Worm (Caenorhabditis elegans): ENCODE measurements around the gene epg-4.

Gene epg-4

DNA sequence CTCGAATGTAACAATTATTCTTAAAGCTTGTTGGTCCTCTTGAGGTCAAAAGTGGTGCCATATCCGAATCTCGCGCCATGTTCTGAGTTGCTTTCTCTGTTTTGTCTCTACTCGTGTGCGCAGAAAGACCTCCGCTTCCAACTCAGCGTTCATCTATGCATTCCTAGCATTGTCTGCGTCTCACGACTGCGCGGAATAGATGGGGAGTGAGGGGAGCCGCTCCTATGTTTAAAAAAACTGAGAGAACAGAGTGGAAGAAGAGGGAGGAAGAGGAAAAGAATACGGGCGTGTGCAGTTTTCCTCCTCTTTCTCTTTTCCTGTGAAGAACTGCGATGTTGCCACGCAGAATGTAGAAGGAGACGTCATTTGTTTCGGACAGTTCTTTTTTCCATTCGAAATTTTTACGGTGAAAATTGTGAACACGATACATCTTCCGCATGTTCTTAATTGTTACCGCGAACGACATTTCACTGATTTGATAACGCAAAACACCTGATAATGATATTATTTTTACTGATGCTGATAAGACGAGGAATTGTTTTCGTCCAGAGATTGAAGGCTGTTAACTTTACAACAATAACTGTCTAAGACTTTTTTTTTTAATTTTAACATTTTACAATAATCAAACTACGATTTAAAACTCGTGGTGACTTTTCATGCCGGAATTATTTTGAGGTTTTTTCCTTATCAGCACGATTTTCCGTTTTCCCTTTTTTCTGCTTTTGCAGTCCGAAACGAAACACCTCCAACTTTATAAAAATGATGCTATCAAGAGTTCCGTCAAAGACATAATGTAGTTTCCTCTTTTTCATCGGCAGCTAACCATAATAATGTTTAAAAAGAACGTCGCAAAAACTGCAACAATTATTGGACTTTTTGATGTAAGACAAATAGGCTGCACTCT lies 15.1 kb upstream of the epg-4 start (continued):
- TF ChIP-seq fos-1 (tag; optimal IDR thresholded peaks at IDR 0.05), result no peak
- no peak for TF ChIP-seq unc-98 (GFP tag; IDR thresholded peaks at IDR 0.05)
- no peak for TF ChIP-seq hpl-2 (GFP tag; optimal IDR thresholded peaks at IDR 0.05)
- peak in 1 of 2 experiments; percentile 46 for TF ChIP-seq egl-27 (tag; optimal IDR thresholded peaks at IDR 0.05)
- no peak for TF ChIP-seq nhr-20 (tag; optimal IDR thresholded peaks at IDR 0.05)
- no peak for TF ChIP-seq fkh-10 (GFP tag; optimal IDR thresholded peaks at IDR 0.05)
- no peak for TF ChIP-seq pag-3 (tag; optimal IDR thresholded peaks at IDR 0.05; ENCODE audit: borderline replicate concordance, insufficient read depth)
- no peak for TF ChIP-seq unc-62 (GFP tag; optimal IDR thresholded peaks at IDR 0.05)
- TF ChIP-seq fkh-4 (tag; optimal IDR thresholded peaks at IDR 0.05; ENCODE audit: borderline replicate concordance), result no peak
- TF ChIP-seq ets-5 (GFP tag; IDR thresholded peaks at IDR 0.05), result no peak
- TF ChIP-seq nhr-237 (tag; optimal IDR thresholded peaks at IDR 0.05), result peak; percentile 8

DNA sequence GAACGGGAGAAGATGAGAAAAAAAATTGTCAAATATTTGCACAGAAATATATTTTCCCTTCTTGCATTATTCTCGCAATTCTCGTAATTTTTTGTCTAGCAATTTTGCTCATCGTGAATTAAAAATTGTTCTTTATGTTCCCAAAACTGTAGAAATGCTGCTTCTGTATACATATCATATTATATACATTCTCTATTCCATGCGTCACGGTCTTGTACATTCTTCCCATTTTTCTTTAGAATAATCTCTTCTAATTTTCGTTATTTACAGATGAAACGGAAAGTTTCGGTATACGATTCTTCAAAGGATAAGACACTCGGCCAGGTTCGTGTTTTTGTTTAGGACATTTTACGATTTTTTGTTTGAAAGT lies 14.4 kb upstream of the epg-4 start, which contains the start of gene acs-4:
Gene acs-4, plus strand, starts transcription at position 271 of the 370 bp plus-strand sequence.
- TF ChIP-seq blmp-1 (tag; optimal IDR thresholded peaks at IDR 0.05), result peak; percentile 12
- TF ChIP-seq pqm-1 (tag; optimal IDR thresholded peaks at IDR 0.05), result no peak

DNA sequence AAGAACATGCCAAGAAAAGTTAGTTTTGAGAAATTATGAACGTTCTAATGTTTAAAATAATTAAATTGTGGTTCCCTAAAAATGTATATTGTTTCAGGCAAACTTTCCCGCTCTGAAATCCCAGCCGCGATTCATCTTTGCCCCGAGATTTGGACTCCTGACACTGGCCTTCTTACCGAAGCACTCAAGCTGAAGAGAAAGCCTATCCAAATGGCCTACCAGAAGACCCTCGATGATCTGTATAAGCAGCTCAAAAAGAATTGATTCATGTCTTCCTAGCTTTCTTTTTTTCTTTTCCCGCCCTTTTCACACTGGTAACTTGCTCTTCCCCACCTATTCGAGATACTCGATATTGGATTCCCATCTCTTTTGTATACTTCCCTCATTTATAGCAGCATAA lies 11.9 kb upstream of the epg-4 start:
- no peak for TF ChIP-seq nhr-12 (tag; optimal IDR thresholded peaks at IDR 0.05)
- no peak for TF ChIP-seq mef-2 (tag; optimal IDR thresholded peaks at IDR 0.05)
- TF ChIP-seq zag-1 (tag; optimal IDR thresholded peaks at IDR 0.05), result no peak
- no peak for TF ChIP-seq grh-1 (GFP tag; IDR thresholded peaks at IDR 0.05)
- no peak for TF ChIP-seq xbp-1 (tag; optimal IDR thresholded peaks at IDR 0.05)
- no peak for TF ChIP-seq lir-3 (tag; optimal IDR thresholded peaks at IDR 0.05; ENCODE audit: poor library complexity)
- no peak for TF ChIP-seq pax-3 (tag; optimal IDR thresholded peaks at IDR 0.05)
- no peak for TF ChIP-seq jun-1 (tag; optimal IDR thresholded peaks at IDR 0.05)
- TF ChIP-seq lin-15B (tag; optimal IDR thresholded peaks at IDR 0.05), result no peak
- no peak for TF ChIP-seq rnt-1 (tag; optimal IDR thresholded peaks at IDR 0.05)
- TF ChIP-seq nhr-71 (tag; optimal IDR thresholded peaks at IDR 0.05), result no peak
- no peak for TF ChIP-seq nhr-47 (tag; optimal IDR thresholded peaks at IDR 0.05)
- no peak for TF ChIP-seq unc-130 (tag; optimal IDR thresholded peaks at IDR 0.05)
- no peak for TF ChIP-seq elt-3 (tag; optimal IDR thresholded peaks at IDR 0.05)
- TF ChIP-seq ces-1 (GFP tag; optimal IDR thresholded peaks at IDR 0.05), result no peak
- TF ChIP-seq vab-15 (tag; optimal IDR thresholded peaks at IDR 0.05), result no peak
- no peak for TF ChIP-seq ama-1 (optimal IDR thresholded peaks at IDR 0.05)
- no peak for TF ChIP-seq ceh-82 (tag; optimal IDR thresholded peaks at IDR 0.05)
- no peak for TF ChIP-seq ztf-11 (tag; optimal IDR thresholded peaks at IDR 0.05)

DNA sequence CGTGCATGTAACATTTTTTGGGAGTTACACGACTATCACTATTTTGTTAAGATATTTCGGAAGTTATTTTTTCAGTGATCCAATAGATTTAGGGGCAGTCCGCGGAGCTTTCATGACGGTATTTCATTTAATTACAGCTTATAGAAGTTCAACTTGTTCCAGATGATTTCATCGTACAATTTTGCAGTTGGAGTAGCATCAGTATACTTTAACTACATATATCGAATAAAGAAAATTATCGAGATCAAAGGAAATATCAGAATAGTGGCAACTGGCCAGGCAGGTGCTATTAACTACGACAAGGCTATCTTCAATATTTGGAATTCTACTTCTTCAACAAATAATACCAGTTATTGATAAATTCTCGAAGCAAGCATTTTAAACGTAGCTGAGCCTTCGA lies 3.5 kb upstream of the epg-4 start:
- TF ChIP-seq efl-1 (optimal IDR thresholded peaks at IDR 0.05) (no peak), efl-1 (GFP tag; optimal IDR thresholded peaks at IDR 0.05 in 1 of 2) (peak in 1 of 2 experiments; percentile 85), elt-3 (tag; optimal IDR thresholded peaks at IDR 0.05) (no peak), lsy-2 (tag; optimal IDR thresholded peaks at IDR 0.05) (peak in 1 of 2 experiments; percentile 14), nhr-85 (tag) (peak; percentile 46)
